Worm (Caenorhabditis elegans) whole organism, late embryonic: Measurements from ENCODE around the gene chpf-1.

ENCODE experiments used
- F13H6.1 ChIP-seq: sonication (generic microtip); optimal IDR thresholded peaks from 2 replicates; lab custom pipeline; 2016; ENCODE audit warnings: missing genetic modification characterization, missing compliant biosample characterization
- dve-1 ChIP-seq: sonication (generic microtip); optimal IDR thresholded peaks from 2 replicates; lab custom pipeline; 2017; ENCODE audit warnings: antibody characterized with exemption, mild to moderate bottlenecking, missing genetic modification characterization, missing compliant biosample characterization

DNA sequence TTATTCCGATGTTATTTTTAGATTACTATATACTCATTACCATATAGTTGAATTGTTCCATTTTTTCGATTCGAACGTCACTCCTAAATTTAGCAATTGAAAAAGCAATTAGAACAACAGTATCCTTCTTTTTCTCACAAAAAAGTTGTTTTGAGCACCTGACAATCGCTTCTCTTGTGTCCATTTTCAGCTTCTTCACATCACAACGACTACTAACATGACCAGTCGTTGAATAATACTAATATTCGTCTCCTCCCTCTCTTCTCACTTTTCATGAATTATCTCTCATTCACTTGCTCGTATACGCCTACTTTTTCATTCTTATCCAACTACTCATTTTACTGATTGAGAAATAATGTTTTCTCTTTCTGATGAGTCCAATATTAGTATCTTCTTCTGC lies 13.4 kb upstream of the chpf-1 start, which contains the start of gene ZK856.14:
- TF ChIP-seq F13H6.1 (tag; lab: Kevin White, UChicago): no peak
- no peak for TF ChIP-seq dve-1 (tag; lab: Kevin White, UChicago)
